Fruit fly (Drosophila melanogaster): ENCODE measurements around the gene Eip93F.

The Eip93F gene

dm6 chr3R:21935191-21935590, 13.7 kb upstream of the Eip93F start (continued):
- TF ChIP-seq Lpt (GFP tag; optimal IDR thresholded peaks at IDR 0.05), result no peak
- peak; percentile 16 for TF ChIP-seq vri (GFP tag; optimal IDR thresholded peaks at IDR 0.05)
- peak; percentile 54 for TF ChIP-seq Smox (GFP tag; optimal IDR thresholded peaks at IDR 0.05)
- TF ChIP-seq CG11294 (GFP tag; IDR thresholded peaks at IDR 0.05), result no peak
- 0 out of 3 replicates have a peak, but pooled peaks have one; percentile 37 for TF ChIP-seq CG8119 (GFP tag; IDR thresholded peaks at IDR 0.05)
- no peak for TF ChIP-seq Eip93F (GFP tag; optimal IDR thresholded peaks at IDR 0.05)
- peak; percentile 59 for TF ChIP-seq pdm3 (GFP tag; optimal IDR thresholded peaks at IDR 0.05)
- TF ChIP-seq CG11902 (GFP tag; optimal IDR thresholded peaks at IDR 0.05), result peak; percentile 12
- no peak for TF ChIP-seq CG6276 (GFP tag; optimal IDR thresholded peaks at IDR 0.05)
- TF ChIP-seq Hr38 (GFP tag; optimal IDR thresholded peaks at IDR 0.05), result no peak
- TF ChIP-seq CG9139 (GFP tag; optimal IDR thresholded peaks at IDR 0.05), result peak; percentile 27
- no peak for TF ChIP-seq fd85E (GFP tag; optimal IDR thresholded peaks at IDR 0.05)
- peak; percentile 26 for TF ChIP-seq CG7368 (GFP tag; optimal IDR thresholded peaks at IDR 0.05)
- peak; percentile 25 for TF ChIP-seq Ets21C (GFP tag; optimal IDR thresholded peaks at IDR 0.05)
- TF ChIP-seq topi (GFP tag; optimal IDR thresholded peaks at IDR 0.05), result peak; percentile 49
- TF ChIP-seq Hr4 (GFP tag; optimal IDR thresholded peaks at IDR 0.05), result peak; percentile 43
- no peak for TF ChIP-seq CG34406 (GFP tag; optimal IDR thresholded peaks at IDR 0.05)
- TF ChIP-seq Met (GFP tag; optimal IDR thresholded peaks at IDR 0.05), result peak; percentile 57

DNA sequence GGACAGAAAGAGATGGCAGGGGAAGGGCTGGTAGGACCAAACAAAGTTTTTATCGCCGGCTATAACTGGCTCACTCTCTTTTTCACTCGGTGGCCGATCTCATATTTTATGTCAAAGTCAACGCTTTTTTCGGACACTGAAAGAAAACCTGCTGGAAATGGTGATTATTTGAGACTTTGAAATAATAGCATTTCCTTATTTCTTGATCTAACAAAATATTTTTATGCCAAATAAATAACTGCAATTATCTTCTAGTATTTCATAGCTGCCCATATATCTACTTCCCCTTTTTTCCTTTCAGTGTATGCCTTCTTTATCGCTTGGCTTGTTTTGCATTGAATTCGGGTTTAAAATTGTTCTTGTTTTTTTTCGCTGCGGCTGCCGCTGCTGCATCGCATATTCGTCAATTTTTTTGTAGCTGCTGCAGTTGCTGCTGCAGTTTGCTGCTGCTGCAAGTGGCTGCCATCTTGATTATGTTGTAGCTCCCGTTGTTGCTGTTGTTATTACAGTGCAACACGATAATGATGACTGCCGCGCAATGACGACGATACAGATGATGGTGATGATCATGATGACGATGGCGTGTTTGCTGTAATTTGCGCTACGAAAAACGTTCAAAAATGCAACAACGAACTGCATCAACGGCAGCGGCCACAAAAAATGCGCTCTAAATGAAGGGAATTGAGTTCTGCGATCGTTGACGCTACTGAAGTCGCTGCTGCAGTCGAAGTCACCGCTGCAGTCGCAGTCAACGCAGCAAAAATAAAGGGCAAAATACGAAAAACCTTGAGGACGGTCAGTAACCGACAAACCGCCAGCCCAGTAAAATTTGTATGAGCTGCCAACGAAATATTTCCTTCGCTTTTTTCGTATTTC, 11.6 kb upstream of the Eip93F start:
- no peak for TF ChIP-seq CG6854 (GFP tag; optimal IDR thresholded peaks at IDR 0.05)
- TF ChIP-seq CG11762 (GFP tag; optimal IDR thresholded peaks at IDR 0.05; ENCODE audit: insufficient read depth), result peak; percentile 91
- peak; percentile 90 for TF ChIP-seq Eip75B (GFP tag; optimal IDR thresholded peaks at IDR 0.05)
- peak; percentile 56 for TF ChIP-seq Ets21C (GFP tag; optimal IDR thresholded peaks at IDR 0.05)
- peak; percentile 66 for TF ChIP-seq vri (GFP tag; optimal IDR thresholded peaks at IDR 0.05)
- TF ChIP-seq spab (GFP tag; optimal IDR thresholded peaks at IDR 0.05), result peak; percentile 98
- no peak for TF ChIP-seq fkh (GFP tag; optimal IDR thresholded peaks at IDR 0.05)
- peak; percentile 84 for TF ChIP-seq CG31627 (GFP tag; optimal IDR thresholded peaks at IDR 0.05)
- peak; percentile 63 for TF ChIP-seq CG16779 (tag; optimal IDR thresholded peaks at IDR 0.05)
- peak; percentile 90 for TF ChIP-seq svp (GFP tag)
- peak; percentile 86 for TF ChIP-seq Sox15 (GFP tag; optimal IDR thresholded peaks at IDR 0.05)
- TF ChIP-seq ss (GFP tag; optimal IDR thresholded peaks at IDR 0.05), result peak; percentile 96 to 97
- TF ChIP-seq esn (GFP tag; optimal IDR thresholded peaks at IDR 0.05), result peak; percentile 84
- TF ChIP-seq CG8632 (GFP tag; optimal IDR thresholded peaks at IDR 0.05), result peak; percentile 93
- TF ChIP-seq CG15336 (GFP tag; IDR thresholded peaks at IDR 0.05), result peak; percentile 83
- peak; percentile 89 for TF ChIP-seq CG32006 (GFP tag; optimal IDR thresholded peaks at IDR 0.05)
- TF ChIP-seq CG6808 (GFP tag; optimal IDR thresholded peaks at IDR 0.05), result peak; percentile 98
- peak; percentile 93 for TF ChIP-seq pdm3 (GFP tag; optimal IDR thresholded peaks at IDR 0.05)
- TF ChIP-seq CG6276 (GFP tag; optimal IDR thresholded peaks at IDR 0.05), result peak; percentile 71
- TF ChIP-seq lz (GFP tag; optimal IDR thresholded peaks at IDR 0.05), result peak; percentile 72
- TF ChIP-seq CG11294 (GFP tag; IDR thresholded peaks at IDR 0.05), result peak; percentile 75
- peak; percentile 93 for TF ChIP-seq CG1621 (tag; optimal IDR thresholded peaks at IDR 0.05)
- peak; percentile 44 for TF ChIP-seq fd85E (GFP tag; optimal IDR thresholded peaks at IDR 0.05)
- peak; percentile 89 for TF ChIP-seq CG34406 (GFP tag; optimal IDR thresholded peaks at IDR 0.05)
- peak; percentile 98 for TF ChIP-seq Ets96B (tag; optimal IDR thresholded peaks at IDR 0.05)
- peak; percentile 85 for TF ChIP-seq CG8119 (GFP tag; IDR thresholded peaks at IDR 0.05)
- peak; percentile 88 for TF ChIP-seq topi (GFP tag; optimal IDR thresholded peaks at IDR 0.05)
- TF ChIP-seq OdsH (GFP tag; optimal IDR thresholded peaks at IDR 0.05), result peak; percentile 93
- no peak for TF ChIP-seq Eip93F (GFP tag; optimal IDR thresholded peaks at IDR 0.05)
- peak; percentile 85 for TF ChIP-seq eg (GFP tag; IDR thresholded peaks at IDR 0.05)
- peak; percentile 95 for TF ChIP-seq CG10631 (GFP tag; optimal IDR thresholded peaks at IDR 0.05)
- TF ChIP-seq Hr38 (GFP tag; optimal IDR thresholded peaks at IDR 0.05), result no peak
- TF ChIP-seq Sox14 (GFP tag; optimal IDR thresholded peaks at IDR 0.05), result peak; percentile 89
- TF ChIP-seq acj6 (GFP tag; optimal IDR thresholded peaks at IDR 0.05), result peak; percentile 93
- peak; percentile 66 for TF ChIP-seq Gug (GFP tag; IDR thresholded peaks at IDR 0.05)
- peak; percentile 78 for TF ChIP-seq Smox (GFP tag; optimal IDR thresholded peaks at IDR 0.05)
- peak; percentile 37 for TF ChIP-seq Blimp-1 (GFP tag; optimal IDR thresholded peaks at IDR 0.05)
- peak; percentile 90 to 93 for TF ChIP-seq salr (GFP tag; optimal IDR thresholded peaks at IDR 0.05)
- peak; percentile 84 for TF ChIP-seq Met (GFP tag; optimal IDR thresholded peaks at IDR 0.05)
- peak; percentile 97 for TF ChIP-seq dsx (GFP tag; optimal IDR thresholded peaks at IDR 0.05; ENCODE audit: poor library complexity, severe bottlenecking)

All from whole organism, prepupa.